Fruit fly (Drosophila melanogaster) whole organism, embryonic: ENCODE data around the gene Etfb.

Experiments
- CG8089 ChIP-seq: fragments of 200-800 bp; sonication (Bioruptor generic); optimal IDR thresholded peaks from 3 replicates; lab custom pipeline; 2016; ENCODE audit warnings: missing biosample characterization, missing genetic modification characterization
- CG9437 ChIP-seq: fragments of 200-800 bp; sonication (Bioruptor generic); optimal IDR thresholded peaks from 2 replicates; lab custom pipeline; 2018; ENCODE audit warnings: missing biosample characterization, mild to moderate bottlenecking, missing genetic modification characterization
- jigr1 ChIP-seq: fragments of 200-800 bp; sonication (Bioruptor generic); IDR thresholded peaks from 3 replicates; pipeline ENCODE4 v1.3.6; 2022; ENCODE audit warnings: missing biosample characterization, missing genetic modification characterization

DNA sequence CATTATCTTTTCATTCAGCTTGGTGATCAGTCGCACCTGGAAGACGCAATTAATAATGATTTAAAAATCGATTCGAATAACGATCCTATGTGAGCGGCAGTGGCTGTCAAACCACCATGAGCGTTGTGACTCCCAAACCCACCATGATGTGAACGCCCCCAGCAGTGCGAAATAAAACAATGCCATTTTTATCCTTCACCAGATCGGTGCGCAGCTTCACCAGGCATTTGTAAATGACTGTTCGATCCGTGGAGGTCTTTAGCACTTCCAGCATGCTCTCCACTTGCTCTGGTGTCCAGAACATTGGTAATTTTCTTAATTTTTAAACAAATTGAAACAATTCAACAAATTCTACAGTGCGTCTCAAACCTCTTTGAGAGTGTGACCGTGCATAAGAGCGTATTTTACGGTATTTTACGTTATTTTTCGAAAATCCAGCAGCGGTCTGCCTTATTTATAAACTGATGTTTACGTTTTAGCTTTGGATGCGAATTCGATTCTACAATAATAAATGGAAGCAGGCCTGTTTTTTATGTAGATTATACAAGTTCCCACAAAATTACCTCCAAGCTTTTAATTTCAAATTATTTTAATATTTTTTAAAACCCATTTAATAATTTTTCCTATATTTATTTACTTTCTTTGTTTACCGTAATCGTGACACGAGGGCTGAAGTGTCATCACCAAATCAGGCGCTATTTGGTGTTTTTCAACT lies 3.6 kb downstream of the Etfb start, which contains the start of the genes Rnb and Drice:
- TF ChIP-seq CG8089 (GFP tag; lab: Kevin White, UChicago) (no peak), jigr1 (GFP tag; lab: Robert Waterston, UW) (no peak), CG9437 (GFP tag; lab: Kevin White, UChicago) (no peak)
